Fruit fly (Drosophila melanogaster): Measurements from ENCODE around the gene Nepl19.

The Nepl19 gene

dm6 chr3R:28904816-28905435 lies 25.0 kb upstream of the Nepl19 start (continued):
- TF ChIP-seq CG13287 (GFP tag; IDR thresholded peaks at IDR 0.05; ENCODE audit: partially characterized antibody) (no peak), tna (GFP tag; IDR thresholded peaks at IDR 0.05; ENCODE audit: partially characterized antibody) (no peak), HLH54F (GFP tag; optimal IDR thresholded peaks at IDR 0.05) (peak; percentile 82), CG17612 (GFP tag; IDR thresholded peaks at IDR 0.05) (peak; percentile 68), CG3163 (GFP tag; optimal IDR thresholded peaks at IDR 0.05) (peak; percentile 58), Hr51 (GFP tag; optimal IDR thresholded peaks at IDR 0.05) (peak; percentile 64 to 74), Mrtf (GFP tag; IDR thresholded peaks at IDR 0.05) (peak; percentile 79), ash1 (GFP tag; optimal IDR thresholded peaks at IDR 0.05) (no peak), chn (GFP tag; optimal IDR thresholded peaks at IDR 0.05) (peak; percentile 79), sim (GFP tag; IDR thresholded peaks at IDR 0.05) (0 out of 2 replicates have a peak, but pooled peaks have one; percentile 20), CG9609 (GFP tag; optimal IDR thresholded peaks at IDR 0.05) (peak; percentile 80), Xrp1 (GFP tag; IDR thresholded peaks at IDR 0.05) (peak; percentile 68), psq (GFP tag; optimal IDR thresholded peaks at IDR 0.05) (no peak), unc-4 (GFP tag; IDR thresholded peaks at IDR 0.05; ENCODE audit: partially characterized antibody) (no peak), dimm (GFP tag; IDR thresholded peaks at IDR 0.05) (peak; percentile 35; the same call in 1 of the 2 replicates), CG6683 (GFP tag; optimal IDR thresholded peaks at IDR 0.05) (no peak), CG11093 (GFP tag; IDR thresholded peaks at IDR 0.05) (peak; percentile 61; the same call in 2 of the 3 replicates), Six4 (GFP tag; optimal IDR thresholded peaks at IDR 0.05) (peak; percentile 57), CG34224 (GFP tag; IDR thresholded peaks at IDR 0.05; ENCODE audit: partially characterized antibody) (no peak), CG1233 (GFP tag; optimal IDR thresholded peaks at IDR 0.05) (peak; percentile 58), CG17912 (GFP tag; optimal IDR thresholded peaks at IDR 0.05) (no peak), pum (GFP tag; optimal IDR thresholded peaks at IDR 0.05) (peak; percentile 68), CG13123 (GFP tag; optimal IDR thresholded peaks at IDR 0.05) (peak; percentile 21), CG34376 (GFP tag; optimal IDR thresholded peaks at IDR 0.05) (peak; percentile 7), CG10565 (GFP tag; optimal IDR thresholded peaks at IDR 0.05) (no peak), CG15696 (tag; optimal IDR thresholded peaks at IDR 0.05) (no peak), Dfd (GFP tag; optimal IDR thresholded peaks at IDR 0.05) (no peak), jing (GFP tag; optimal IDR thresholded peaks at IDR 0.05) (peak; percentile 62), CG2712 (tag; optimal IDR thresholded peaks at IDR 0.05) (peak; percentile 66), CG10209 (GFP tag; optimal IDR thresholded peaks at IDR 0.05) (peak; percentile 65), CG10654 (GFP tag; optimal IDR thresholded peaks at IDR 0.05) (peak; percentile 31), Pdp1 (GFP tag; optimal IDR thresholded peaks at IDR 0.05) (peak; percentile 70 to 81), CG14667 (GFP tag; IDR thresholded peaks at IDR 0.05) (peak; percentile 81), D19A (tag; optimal IDR thresholded peaks at IDR 0.05) (peak; percentile 42), CG10431 (GFP tag; optimal IDR thresholded peaks at IDR 0.05) (no peak), sd (tag; optimal IDR thresholded peaks at IDR 0.05) (peak; percentile 23), Spps (tag; optimal IDR thresholded peaks at IDR 0.05) (no peak), Mad (GFP tag; optimal IDR thresholded peaks at IDR 0.05) (peak; percentile 58), gt (GFP tag; IDR thresholded peaks at IDR 0.05) (no peak), fd102C (GFP tag; optimal IDR thresholded peaks at IDR 0.05) (no peak), CrebB (tag; optimal IDR thresholded peaks at IDR 0.05) (peak; percentile 28), CG9932 (GFP tag; IDR thresholded peaks at IDR 0.05) (peak; percentile 94), Doc2 (GFP tag; IDR thresholded peaks at IDR 0.05) (0 out of 2 replicates have a peak, but pooled peaks have one; percentile 35), cg (GFP tag; optimal IDR thresholded peaks at IDR 0.05) (no peak), sna (GFP tag; IDR thresholded peaks at IDR 0.05; ENCODE audit: partially characterized antibody) (no peak), Dll (GFP tag; IDR thresholded peaks at IDR 0.05; ENCODE audit: partially characterized antibody) (no peak), mirr (GFP tag; optimal IDR thresholded peaks at IDR 0.05) (peak; percentile 25), CG12104 (GFP tag; optimal IDR thresholded peaks at IDR 0.05) (peak; percentile 32), CG34422 (GFP tag; IDR thresholded peaks at IDR 0.05) (peak; percentile 88)

Data from whole organism, embryonic.